Worm (Caenorhabditis elegans) whole organism, mixed stage, embryonic: ENCODE results near the gene T05A8.11.

ENCODE experiments used
- ces-1 ChIP-seq: fragments of 150-350 bp; optimal IDR thresholded peaks from 2 replicates; lab custom pipeline; 2014; ENCODE audit warnings: missing biosample characterization, missing genetic modification reagents, missing genetic modification characterization
- drap-1 ChIP-seq: fragments of 200-800 bp; sonication (Bioruptor generic); optimal IDR thresholded peaks from 3 replicates; lab custom pipeline; 2018; ENCODE audit warnings: mild to moderate bottlenecking, missing genetic modification characterization, missing compliant biosample characterization
- elt-3 ChIP-seq: fragments of 150-350 bp; optimal IDR thresholded peaks from 2 replicates; lab custom pipeline; 2014; ENCODE audit warnings: missing biosample characterization, missing genetic modification characterization
- lin-13 ChIP-seq: fragments of 150-350 bp; optimal IDR thresholded peaks from 2 replicates; lab custom pipeline; 2014; ENCODE audit warnings: missing biosample characterization, missing genetic modification characterization
- nhr-12 ChIP-seq: fragments of 150-350 bp; optimal IDR thresholded peaks from 2 replicates; lab custom pipeline; 2014; ENCODE audit warnings: missing biosample characterization, missing genetic modification characterization
- nhr-2 ChIP-seq: fragments of 150-350 bp; optimal IDR thresholded peaks from 2 replicates; lab custom pipeline; 2014; ENCODE audit warnings: missing biosample characterization, missing genetic modification characterization
- nhr-237 ChIP-seq: fragments of 150-350 bp; optimal IDR thresholded peaks from 2 replicates; lab custom pipeline; 2014; ENCODE audit warnings: missing biosample characterization, missing genetic modification characterization
- nhr-28 ChIP-seq: fragments of 150-350 bp; optimal IDR thresholded peaks from 2 replicates; lab custom pipeline; 2014; ENCODE audit warnings: missing biosample characterization, missing genetic modification characterization
- pha-4 ChIP-seq: fragments of 150-350 bp; optimal IDR thresholded peaks from 2 replicates; lab custom pipeline; 2018; ENCODE audit warnings: missing biosample characterization, missing genetic modification reagents, missing genetic modification characterization
- snpc-4 ChIP-seq: fragments of 150-350 bp; optimal IDR thresholded peaks from 2 replicates; lab custom pipeline; 2014; ENCODE audit warnings: missing biosample characterization, missing genetic modification characterization
- sptf-1 ChIP-seq: sonication (generic microtip); optimal IDR thresholded peaks from 2 replicates; lab custom pipeline; 2017; ENCODE audit warnings: mild to moderate bottlenecking, missing genetic modification characterization, moderate library complexity, missing compliant biosample characterization
- unc-39 ChIP-seq: fragments of 150-350 bp; optimal IDR thresholded peaks from 2 replicates; lab custom pipeline; 2014; ENCODE audit warnings: missing biosample characterization, missing genetic modification characterization
- ztf-11 ChIP-seq: fragments of 150-350 bp; optimal IDR thresholded peaks from 2 replicates; lab custom pipeline; 2014; ENCODE audit warnings: missing biosample characterization, missing genetic modification characterization

DNA sequence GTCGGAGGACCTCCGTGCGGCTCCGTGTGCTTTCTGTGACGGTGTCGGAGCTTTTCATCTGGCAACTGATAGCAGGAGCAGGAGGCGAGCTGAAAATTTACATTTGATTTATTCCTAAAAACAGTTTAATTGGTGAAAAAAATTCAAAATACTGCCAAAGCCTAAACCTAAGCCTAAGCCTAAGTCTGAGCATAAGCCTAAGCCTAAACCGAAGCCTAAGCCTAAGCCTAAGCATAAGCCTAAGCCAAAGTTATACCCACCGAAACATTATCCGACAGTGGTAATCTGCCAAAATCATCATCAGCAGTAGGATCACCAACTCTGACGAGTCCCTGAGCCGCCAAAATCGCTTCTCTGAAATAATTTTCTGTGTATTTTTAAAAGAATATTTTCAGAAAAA, 40.7 kb downstream of the T05A8.11 start:
- TF ChIP-seq nhr-237 (tag; lab: Kevin White, UChicago) (no peak), ztf-11 (tag; lab: Kevin White, UChicago) (no peak), nhr-28 (tag; lab: Kevin White, UChicago) (no peak), snpc-4 (tag; lab: Kevin White, UChicago) (no peak), ces-1 (no peak), unc-39 (tag; lab: Kevin White, UChicago) (no peak), sptf-1 (no peak), elt-3 (no peak), lin-13 (tag; lab: Kevin White, UChicago) (no peak), drap-1 (no peak), nhr-2 (tag; lab: Kevin White, UChicago) (no peak), pha-4 (tag; lab: Kevin White, UChicago) (no peak), nhr-12 (tag; lab: Kevin White, UChicago) (no peak)
